Fruit fly (Drosophila melanogaster) whole organism, prepupa: ENCODE data around the gene CG42494.

Source experiments
- CG15336 ChIP-seq: fragments of 200-800 bp; sonication (Bioruptor generic); IDR thresholded peaks from 2 replicates; pipeline ENCODE4 v1.3.6; 2022; ENCODE audit warnings: missing biosample characterization, missing genetic modification characterization
- CG3032 ChIP-seq: fragments of 200-800 bp; optimal IDR thresholded peaks from 2 replicates; lab custom pipeline; 2019; ENCODE audit warnings: missing biosample characterization, mild to moderate bottlenecking, missing genetic modification characterization, moderate library complexity
- CG6792 ChIP-seq: fragments of 200-800 bp; sonication (Bioruptor generic); optimal IDR thresholded peaks from 3 replicates; lab custom pipeline; 2016; ENCODE audit warnings: missing biosample characterization, missing genetic modification characterization
- Gug ChIP-seq: fragments of 200-800 bp; sonication (Bioruptor generic); IDR thresholded peaks from 2 replicates; pipeline ENCODE4 v1.3.6; 2022; ENCODE audit warnings: missing biosample characterization, missing genetic modification characterization
- Lpt ChIP-seq: fragments of 200-800 bp; sonication (Bioruptor generic); optimal IDR thresholded peaks from 3 replicates; lab custom pipeline; 2016; ENCODE audit warnings: missing biosample characterization, missing genetic modification characterization
- dac ChIP-seq: fragments of 200-800 bp; sonication (Bioruptor generic); optimal IDR thresholded peaks from 2 replicates; lab custom pipeline; 2017; ENCODE audit warnings: missing biosample characterization, mild to moderate bottlenecking, missing genetic modification characterization
- salr ChIP-seq, 2 experiments: fragments of 200-800 bp; sonication (Bioruptor generic); optimal IDR thresholded peaks; 3 replicates each; lab custom pipeline; 2016 to 2018; ENCODE audit warnings: missing biosample characterization in 2 of 2, missing genetic modification characterization in 2 of 2, mild to moderate bottlenecking in 1 of 2

- TF ChIP-seq salr (GFP tag; optimal IDR thresholded peaks at IDR 0.05; lab: Kevin White, UChicago) = no peak
- no peak for TF ChIP-seq CG6792 (GFP tag; lab: Kevin White, UChicago)
- no peak for TF ChIP-seq Gug (GFP tag; lab: Robert Waterston, UW)
- TF ChIP-seq CG3032 = no peak
- no peak for TF ChIP-seq dac (GFP tag; lab: Kevin White, UChicago)
- no peak for TF ChIP-seq Lpt (GFP tag; lab: Kevin White, UChicago)
- no peak for TF ChIP-seq CG15336 (GFP tag; lab: Robert Waterston, UW)
Observed at dm6 chr3L:3224740-3225719, 40.8 kb downstream of the CG42494 start, which contains the start of gene Larp4B.
